Worm (Caenorhabditis elegans) whole organism, midembryonic: Measurements from ENCODE around the gene Y69H2.1.
A peak's percentile ranks its signal among the peaks of the same experiment; 100 is the strongest.

Source experiments
- T22C8.4 ChIP-seq: fragments of 200-800 bp; sonication (Bioruptor generic); IDR thresholded peaks from 2 replicates; pipeline ENCODE4 v1.3.6; 2022; ENCODE audit warnings: missing genetic modification characterization, missing compliant biosample characterization
- ztf-29 ChIP-seq: fragments of 200-800 bp; sonication (Bioruptor generic); IDR thresholded peaks from 2 replicates; pipeline ENCODE4 v1.3.6; 2022; ENCODE audit warnings: missing genetic modification reagents, missing genetic modification characterization, missing compliant biosample characterization

DNA sequence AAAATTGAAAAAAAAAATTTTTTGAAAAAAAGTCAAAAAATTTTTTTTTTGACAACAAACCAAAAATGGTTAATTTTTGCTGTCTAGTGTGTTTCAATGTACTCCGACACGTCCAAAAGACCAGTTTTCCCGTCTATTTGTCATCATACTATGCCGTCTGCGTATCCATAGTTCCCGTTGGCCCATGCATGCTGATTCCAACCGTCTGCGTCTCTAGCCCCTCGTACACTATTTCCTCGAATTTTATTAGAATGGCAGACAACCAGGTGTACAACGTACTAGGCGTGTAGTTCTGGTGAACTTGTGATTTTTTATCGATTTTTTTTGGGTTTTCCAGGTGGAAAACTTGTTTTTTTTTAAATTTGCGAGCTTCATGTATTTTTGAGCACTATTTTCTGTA, 7.9 kb downstream of the Y69H2.1 start:
- TF ChIP-seq T22C8.4 (GFP tag; lab: Robert Waterston, UW) (peak; percentile 60), ztf-29 (GFP tag; lab: Robert Waterston, UW) (no peak)
